Fruit fly (Drosophila melanogaster) S2 (cell line): Measurements from ENCODE around the gene CG5921.

ENCODE experiments used
- CG8478 ChIP-seq: fragments of >200 bp; optimal IDR thresholded peaks from 2 replicates; lab custom pipeline; 2018
- CTCF ChIP-seq, 2 experiments: fragments of >200 bp; optimal IDR thresholded peaks; 2 replicates each; lab custom pipeline; 2018

DNA sequence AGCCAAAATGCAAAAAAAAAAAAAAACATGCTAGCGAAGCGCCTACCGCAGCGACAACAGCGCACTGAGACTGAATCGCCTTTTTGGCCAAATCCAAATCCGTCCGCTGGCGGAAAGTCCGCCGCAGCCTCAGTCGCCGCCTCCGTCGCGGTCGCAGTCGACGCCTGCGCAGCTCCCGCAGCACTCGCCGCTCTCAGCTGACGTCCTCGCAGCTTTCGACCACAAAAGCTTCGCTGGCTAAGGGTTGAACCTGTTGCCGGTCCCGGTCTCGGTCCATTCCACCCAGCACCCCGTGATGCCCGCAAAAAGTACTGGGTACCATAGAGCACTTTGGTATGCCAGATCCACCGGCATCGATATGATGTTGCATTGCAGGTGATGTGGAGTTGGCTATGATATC is 30.7 kb downstream of the CG5921 start, which contains the start of gene CG4660:
- TF ChIP-seq CTCF (optimal IDR thresholded peaks at IDR 0.05; lab: Kevin White, UChicago) (no peak), CG8478 (lab: Kevin White, UChicago) (no peak)
